Fruit fly (Drosophila melanogaster): ENCODE measurements around the gene Hsp26.

Hsp26 gene

DNA sequence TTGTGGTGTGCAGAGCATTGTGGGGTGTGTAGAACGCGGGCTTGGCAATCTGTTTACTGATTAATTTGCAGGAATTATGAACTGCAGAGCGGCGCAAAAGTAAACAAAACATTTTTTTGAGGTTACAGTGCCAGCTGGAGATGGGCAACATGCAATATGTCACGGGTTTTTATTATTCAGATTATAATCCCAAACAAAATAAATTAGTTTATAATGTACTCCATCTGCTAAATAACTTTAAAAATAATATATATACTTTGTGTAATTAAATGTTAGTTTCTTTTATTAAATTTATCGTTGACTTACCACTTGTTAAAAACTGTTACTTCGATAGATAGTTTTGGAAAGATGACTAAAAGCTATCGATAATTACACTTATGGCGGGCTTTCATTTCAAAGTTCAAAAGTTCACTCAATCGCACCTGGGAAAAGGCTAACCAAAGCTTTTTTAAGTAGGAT is 6.3 kb downstream of the Hsp26 start, which contains the start of gene Fdx1 (continued):
- TF ChIP-seq Gsc (GFP tag; IDR thresholded peaks at IDR 0.05) (no peak), CG9215 (GFP tag; IDR thresholded peaks at IDR 0.05) (no peak), Dad (GFP tag; optimal IDR thresholded peaks at IDR 0.05) (no peak), ato (GFP tag; IDR thresholded peaks at IDR 0.05; ENCODE audit: partially characterized antibody) (no peak), CG10462 (GFP tag; optimal IDR thresholded peaks at IDR 0.05) (no peak), aop (GFP tag; IDR thresholded peaks at IDR 0.05) (no peak), cad (GFP tag; optimal IDR thresholded peaks at IDR 0.05) (no peak), repo (GFP tag; optimal IDR thresholded peaks at IDR 0.05) (no peak), E2f1 (GFP tag; IDR thresholded peaks at IDR 0.05) (0 out of 2 replicates have a peak, but pooled peaks have one; percentile 22), CG11456 (GFP tag; IDR thresholded peaks at IDR 0.05) (0 out of 3 replicates have a peak, but pooled peaks have one; percentile 27), scrt (GFP tag; optimal IDR thresholded peaks at IDR 0.05) (no peak), ewg (GFP tag; optimal IDR thresholded peaks at IDR 0.05) (no peak), dmrt11E (tag; optimal IDR thresholded peaks at IDR 0.05) (no peak), trh (GFP tag; optimal IDR thresholded peaks at IDR 0.05) (no peak), CG9817 (tag; optimal IDR thresholded peaks at IDR 0.05) (peak; percentile 25), CG14710 (tag; optimal IDR thresholded peaks at IDR 0.05) (peak; percentile 49), zfh2 (GFP tag; optimal IDR thresholded peaks at IDR 0.05) (peak; percentile 12), cg (GFP tag; optimal IDR thresholded peaks at IDR 0.05) (no peak), Dfd (GFP tag; optimal IDR thresholded peaks at IDR 0.05) (no peak), CG8359 (GFP tag; optimal IDR thresholded peaks at IDR 0.05; ENCODE audit: borderline replicate concordance) (no peak), vvl (GFP tag; IDR thresholded peaks at IDR 0.05) (peak; percentile 20; the same call in 1 of the 2 replicates), al (GFP tag; IDR thresholded peaks at IDR 0.05) (peak; percentile 12; the same call in 1 of the 2 replicates), CG5245 (GFP tag; optimal IDR thresholded peaks at IDR 0.05) (no peak), ken (GFP tag; IDR thresholded peaks at IDR 0.05) (no peak), gem (tag; optimal IDR thresholded peaks at IDR 0.05) (peak; percentile 67), sens (GFP tag) (peak; percentile 75), Tbp (GFP tag; optimal IDR thresholded peaks at IDR 0.05) (no peak), CG1647 (GFP tag; optimal IDR thresholded peaks at IDR 0.05) (no peak), CG13424 (tag; optimal IDR thresholded peaks at IDR 0.05) (peak; percentile 70), bcd (GFP tag; optimal IDR thresholded peaks at IDR 0.05) (no peak), sqz (GFP tag; optimal IDR thresholded peaks at IDR 0.05) (peak; percentile 80), CG3726 (GFP tag; IDR thresholded peaks at IDR 0.05) (no peak), hkb (optimal IDR thresholded peaks at IDR 0.05) (no peak), hkb (GFP tag; IDR thresholded peaks at IDR 0.05) (peak; percentile 63; the same call in 1 of the 2 replicates), gcm2 (GFP tag; optimal IDR thresholded peaks at IDR 0.05) (no peak), Ssrp (tag; optimal IDR thresholded peaks at IDR 0.05) (no peak), nau (GFP tag; optimal IDR thresholded peaks at IDR 0.05) (no peak), chinmo (GFP tag; IDR thresholded peaks at IDR 0.05; ENCODE audit: partially characterized antibody) (no peak), Hr3 (GFP tag; optimal IDR thresholded peaks at IDR 0.05) (peak; percentile 35), CG17328 (GFP tag; IDR thresholded peaks at IDR 0.05) (peak; percentile 68), MTF-1 (GFP tag; optimal IDR thresholded peaks at IDR 0.05; ENCODE audit: borderline replicate concordance) (no peak), jumu (GFP tag; optimal IDR thresholded peaks at IDR 0.05) (no peak), ranshi (GFP tag; IDR thresholded peaks at IDR 0.05) (peak; percentile 37; the same call in 1 of the 2 replicates), Bgb (GFP tag; IDR thresholded peaks at IDR 0.05; ENCODE audit: partially characterized antibody) (peak; percentile 33; the same call in 1 of the 2 replicates), lab (GFP tag; optimal IDR thresholded peaks at IDR 0.05) (no peak), CG2120 (GFP tag; optimal IDR thresholded peaks at IDR 0.05) (peak; percentile 66), sisA (GFP tag; IDR thresholded peaks at IDR 0.05) (no peak), CG12236 (GFP tag; optimal IDR thresholded peaks at IDR 0.05) (no peak), CG16813 (GFP tag; IDR thresholded peaks at IDR 0.05; ENCODE audit: partially characterized antibody) (peak; percentile 53; the same call in 2 of the 3 replicates), CG7745 (tag; optimal IDR thresholded peaks at IDR 0.05) (no peak), CG4404 (GFP tag; IDR thresholded peaks at IDR 0.05) (no peak)
